Worm (Caenorhabditis elegans): ENCODE data around the gene T16G1.13.

T16G1.13 gene

ce11 chrV:12949607-12950006 lies at the start of gene T16G1.13:
Gene T16G1.13 (plus strand): TSS chrV:12949907.
- TF ChIP-seq nhr-77 (tag; optimal IDR thresholded peaks at IDR 0.05) (no peak), unc-62 (GFP tag; optimal IDR thresholded peaks at IDR 0.05 in 1 of 2) (peak in 1 of 2 experiments; percentile 29), unc-62 (tag; optimal IDR thresholded peaks at IDR 0.05) (no peak)

ce11 chrV:12901301-12901700 lies 48.4 kb upstream of the T16G1.13 start:
- TF ChIP-seq nhr-41 (GFP tag; IDR thresholded peaks at IDR 0.05) (no peak), daf-16 (GFP tag; optimal IDR thresholded peaks at IDR 0.05) (no peak), daf-16 (tag; optimal IDR thresholded peaks at IDR 0.05) (no peak), lir-3 (tag; optimal IDR thresholded peaks at IDR 0.05) (no peak), aha-1 (tag) (peak; percentile 49), aly-2 (tag; optimal IDR thresholded peaks at IDR 0.05) (no peak), ces-1 (GFP tag; optimal IDR thresholded peaks at IDR 0.05) (peak; percentile 46)

ce11 chrV:12904054-12904453 lies 45.7 kb upstream of the T16G1.13 start, which contains the start of gene ttr-27:
Gene ttr-27 (minus strand): TSS chrV:12904098.
- TF ChIP-seq cey-2 (tag; optimal IDR thresholded peaks at IDR 0.05; ENCODE audit: borderline replicate concordance, insufficient read depth) (no peak), jun-1 (tag; optimal IDR thresholded peaks at IDR 0.05) (no peak), zfp-2 (tag; optimal IDR thresholded peaks at IDR 0.05) (no peak), tag-97 (GFP tag; IDR thresholded peaks at IDR 0.05) (no peak), unc-62 (GFP tag; optimal IDR thresholded peaks at IDR 0.05 in 1 of 2) (no peak), unc-62 (tag; optimal IDR thresholded peaks at IDR 0.05) (no peak), nhr-11 (tag; optimal IDR thresholded peaks at IDR 0.05) (no peak), daf-16 (GFP tag; optimal IDR thresholded peaks at IDR 0.05) (no peak), daf-16 (tag; optimal IDR thresholded peaks at IDR 0.05) (no peak), set-16 (GFP tag; IDR thresholded peaks at IDR 0.05) (no peak), skn-1 (tag; optimal IDR thresholded peaks at IDR 0.05) (no peak), F26F4.8 (GFP tag; conservative IDR thresholded peaks at IDR 0.05) (no peak), lin-29 (GFP tag; IDR thresholded peaks at IDR 0.05) (no peak), nhr-111 (GFP tag; optimal IDR thresholded peaks at IDR 0.05) (no peak), Y48G9A.11 (GFP tag; IDR thresholded peaks at IDR 0.05) (no peak)

- no peak for TF ChIP-seq F37D6.2 (tag; optimal IDR thresholded peaks at IDR 0.05)
- peak in 1 of 2 experiments; percentile 79 for TF ChIP-seq unc-62 (GFP tag; optimal IDR thresholded peaks at IDR 0.05 in 1 of 2)
- no peak for TF ChIP-seq unc-62 (tag; optimal IDR thresholded peaks at IDR 0.05)
- no peak for TF ChIP-seq ceh-28 (tag; optimal IDR thresholded peaks at IDR 0.05)
Observed at ce11 chrV:12905074-12905473, 44.6 kb upstream of the T16G1.13 start, which contains the start of gene ttr-28. Gene ttr-28 (minus strand): TSS chrV:12905174.

- peak in 1 of 2 experiments; percentile 18 for TF ChIP-seq unc-62 (GFP tag; optimal IDR thresholded peaks at IDR 0.05 in 1 of 2)
- TF ChIP-seq unc-62 (tag; optimal IDR thresholded peaks at IDR 0.05) = no peak
- TF ChIP-seq jun-1 (tag; optimal IDR thresholded peaks at IDR 0.05) = no peak
Observed at ce11 chrV:12906732-12907131, 43.0 kb upstream of the T16G1.13 start, which contains the start of gene ttr-29. Gene ttr-29 (minus strand): TSS chrV:12906832.

ce11 chrV:12907436-12907835 lies 42.3 kb upstream of the T16G1.13 start:
- TF ChIP-seq daf-16 (GFP tag; optimal IDR thresholded peaks at IDR 0.05) (no peak), daf-16 (tag; optimal IDR thresholded peaks at IDR 0.05) (no peak), mdl-1 (tag; optimal IDR thresholded peaks at IDR 0.05) (no peak), vab-7 (GFP tag; IDR thresholded peaks at IDR 0.05) (no peak), spr-3 (GFP tag; optimal IDR thresholded peaks at IDR 0.05) (no peak), nhr-48 (tag; optimal IDR thresholded peaks at IDR 0.05) (no peak)

ce11 chrV:12908614-12909013 lies 41.1 kb upstream of the T16G1.13 start:
- TF ChIP-seq D1046.2 (GFP tag; IDR thresholded peaks at IDR 0.05) (no peak), mdl-1 (tag; optimal IDR thresholded peaks at IDR 0.05) (no peak), F10B5.3 (tag; optimal IDR thresholded peaks at IDR 0.05) (no peak), php-3 (GFP tag; IDR thresholded peaks at IDR 0.05) (no peak), dmd-6 (GFP tag; IDR thresholded peaks at IDR 0.05) (peak; percentile 80), dve-1 (tag; optimal IDR thresholded peaks at IDR 0.05; ENCODE audit: insufficient read depth) (peak; percentile 6), unc-130 (GFP tag; optimal IDR thresholded peaks at IDR 0.05) (no peak), hmg-1.1 (GFP tag; IDR thresholded peaks at IDR 0.05) (0 out of 2 replicates have a peak, but pooled peaks have one; percentile 19), nhr-111 (GFP tag; optimal IDR thresholded peaks at IDR 0.05) (no peak), hif-1 (tag; optimal IDR thresholded peaks at IDR 0.05) (no peak), egl-27 (tag; optimal IDR thresholded peaks at IDR 0.05) (no peak), T26A8.4 (GFP tag; IDR thresholded peaks at IDR 0.05) (no peak), rbr-2 (tag; optimal IDR thresholded peaks at IDR 0.05) (no peak), F26F4.8 (GFP tag; conservative IDR thresholded peaks at IDR 0.05) (no peak), nhr-41 (GFP tag; IDR thresholded peaks at IDR 0.05) (no peak), madf-9 (GFP tag; conservative IDR thresholded peaks at IDR 0.05) (no peak), set-16 (GFP tag; IDR thresholded peaks at IDR 0.05) (no peak)
